Fruit fly (Drosophila melanogaster) whole organism, embryonic: ENCODE measurements around the gene CG42824.
A peak's percentile ranks its signal among the peaks of the same experiment; 100 is the strongest.

Source experiments
- Abd-B ChIP-seq: fragments of 200-800 bp; sonication (Bioruptor generic); optimal IDR thresholded peaks from 2 replicates; lab custom pipeline; 2018; ENCODE audit warnings: missing biosample characterization, mild to moderate bottlenecking, missing genetic modification characterization, moderate library complexity
- Antp ChIP-seq: fragments of 200-800 bp; sonication (Bioruptor generic); optimal IDR thresholded peaks from 3 replicates; lab custom pipeline; 2016; ENCODE audit warnings: missing biosample characterization, missing genetic modification characterization
- Awh ChIP-seq: fragments of 200-800 bp; sonication (Bioruptor generic); IDR thresholded peaks from 2 replicates; pipeline ENCODE4, ENCODE4 v1.3.6; 2022; ENCODE audit warnings: missing biosample characterization, missing genetic modification characterization
- CG12155 ChIP-seq: fragments of 200-800 bp; sonication (Bioruptor generic); optimal IDR thresholded peaks from 3 replicates; lab custom pipeline; 2016; ENCODE audit warnings: missing biosample characterization, missing genetic modification characterization
- CG14050 ChIP-seq: fragments of 200-800 bp; sonication (Bioruptor generic); IDR thresholded peaks from 3 replicates; pipeline ENCODE4 v1.3.6; 2022; ENCODE audit warnings: missing biosample characterization, missing genetic modification characterization
- CG7357 ChIP-seq: fragments of 200-800 bp; sonication (Bioruptor generic); IDR thresholded peaks from 3 replicates; pipeline ENCODE4 v1.3.6; 2022; ENCODE audit warnings: missing biosample characterization, missing genetic modification characterization
- Dad ChIP-seq: fragments of 200-800 bp; sonication (Bioruptor generic); optimal IDR thresholded peaks from 3 replicates; lab custom pipeline; 2016; ENCODE audit warnings: missing biosample characterization, missing genetic modification characterization
- Hmx ChIP-seq: fragments of 200-800 bp; sonication (Bioruptor generic); optimal IDR thresholded peaks from 2 replicates; lab custom pipeline; 2016; ENCODE audit warnings: missing biosample characterization, missing genetic modification characterization
- Hr78 ChIP-seq, 2 experiments: fragments of 200-800 bp in 1 of 2; fragments of >200 bp in 1 of 2; sonication (Bioruptor generic) in 1 of 2; optimal IDR thresholded peaks; 2 replicates each; lab custom pipeline; 2017 to 2019; ENCODE audit warnings: missing biosample characterization in 2 of 2, missing genetic modification characterization in 2 of 2, mild to moderate bottlenecking in 1 of 2, moderate library complexity in 1 of 2
- gsb-n ChIP-seq: fragments of 200-800 bp; sonication (Bioruptor generic); optimal IDR thresholded peaks from 3 replicates; lab custom pipeline; 2018; ENCODE audit warnings: missing biosample characterization, mild to moderate bottlenecking, missing genetic modification characterization
- nmo ChIP-seq: fragments of 200-800 bp; sonication (Bioruptor generic); optimal IDR thresholded peaks from 2 replicates; lab custom pipeline; 2018; ENCODE audit warnings: missing biosample characterization, mild to moderate bottlenecking, missing genetic modification characterization, moderate library complexity
- psq ChIP-seq: fragments of 200-800 bp; sonication (Bioruptor generic); optimal IDR thresholded peaks from 2 replicates; lab custom pipeline; 2017; ENCODE audit warnings: missing biosample characterization, missing genetic modification characterization
- vnd ChIP-seq: fragments of 200-800 bp; sonication (Bioruptor generic); IDR thresholded peaks from 3 replicates; pipeline ENCODE4 v1.3.6; 2022; ENCODE audit warnings: missing biosample characterization, missing genetic modification characterization; ENCODE audit not compliant: partially characterized antibody

DNA sequence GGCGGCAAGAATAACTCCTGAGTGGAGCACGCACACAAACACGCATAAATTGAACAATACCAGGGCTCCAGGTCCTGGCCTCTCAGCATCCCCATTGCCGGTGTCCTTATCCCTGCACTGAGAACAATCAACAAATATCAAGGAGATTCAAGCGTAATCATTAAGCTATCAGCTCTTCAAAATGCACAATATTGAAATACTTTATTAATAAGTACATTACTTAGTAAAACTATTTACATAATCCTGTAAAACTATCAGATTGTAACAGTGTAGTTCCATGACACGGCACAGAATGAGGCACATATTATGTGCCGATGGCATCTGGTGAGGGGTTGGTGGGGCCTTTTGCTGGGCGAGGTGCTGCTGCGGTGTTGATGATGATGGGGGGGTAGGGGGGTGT lies 35.2 kb downstream of the CG42824 start:
- TF ChIP-seq nmo (GFP tag; lab: Kevin White, UChicago): peak; percentile 2
- TF ChIP-seq Awh (GFP tag; lab: Robert Waterston, UW): peak; percentile 13; the same call in 1 of the 2 replicates
- no peak for TF ChIP-seq Dad (GFP tag; lab: Kevin White, UChicago)
- TF ChIP-seq Hmx (GFP tag; lab: Kevin White, UChicago): no peak
- no peak for TF ChIP-seq Hr78 (GFP tag; optimal IDR thresholded peaks at IDR 0.05; lab: Kevin White, UChicago)
- TF ChIP-seq CG14050 (GFP tag; lab: Robert Waterston, UW): no peak
- no peak for TF ChIP-seq CG12155 (GFP tag; lab: Kevin White, UChicago)
- no peak for TF ChIP-seq psq (GFP tag; lab: Kevin White, UChicago)
- no peak for TF ChIP-seq Antp (GFP tag; lab: Kevin White, UChicago)
- no peak for TF ChIP-seq gsb-n (tag; lab: Kevin White, UChicago)
- TF ChIP-seq vnd (GFP tag; lab: Robert Waterston, UW): no peak
- no peak for TF ChIP-seq CG7357 (GFP tag; lab: Robert Waterston, UW)
- TF ChIP-seq Abd-B (GFP tag; lab: Kevin White, UChicago): no peak
